Worm (Caenorhabditis elegans): ENCODE data around the gene T04C9.1.

DNA sequence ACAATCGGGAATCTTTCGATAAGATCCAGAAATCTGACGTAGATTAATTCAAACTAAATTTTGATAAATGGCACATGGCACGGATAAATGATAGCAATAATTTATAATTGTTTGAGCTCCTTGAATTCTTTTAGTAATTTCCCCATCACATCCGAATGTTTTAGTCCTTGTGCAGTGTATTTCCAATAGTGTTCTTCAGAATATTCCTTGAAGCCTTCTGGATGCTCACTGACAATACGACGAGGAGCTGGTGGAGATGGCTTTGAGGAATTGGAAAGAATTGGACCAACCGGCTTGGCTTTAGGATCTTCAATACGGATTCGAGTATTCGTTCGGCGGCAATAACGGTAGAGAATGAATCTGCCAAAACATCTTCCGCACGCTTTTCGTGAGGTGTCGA lies 13.4 kb downstream of the T04C9.1 start:
- no peak for TF ChIP-seq ztf-11 (tag; optimal IDR thresholded peaks at IDR 0.05)
- TF ChIP-seq lin-39 (tag; optimal IDR thresholded peaks at IDR 0.05): no peak
- TF ChIP-seq unc-39 (tag; optimal IDR thresholded peaks at IDR 0.05): no peak
- no peak for TF ChIP-seq mep-1 (tag; optimal IDR thresholded peaks at IDR 0.05)
- TF ChIP-seq nhr-11 (tag; optimal IDR thresholded peaks at IDR 0.05): no peak
- TF ChIP-seq lir-3 (tag; optimal IDR thresholded peaks at IDR 0.05): no peak
- TF ChIP-seq daf-12 (tag; optimal IDR thresholded peaks at IDR 0.05): no peak
- TF ChIP-seq aly-2 (tag; optimal IDR thresholded peaks at IDR 0.05): no peak
- TF ChIP-seq unc-62 (GFP tag; optimal IDR thresholded peaks at IDR 0.05 in 1 of 2): no peak
- no peak for TF ChIP-seq unc-62 (tag; optimal IDR thresholded peaks at IDR 0.05)
- TF ChIP-seq hlh-30 (tag; optimal IDR thresholded peaks at IDR 0.05; ENCODE audit: insufficient read depth): no peak
- no peak for TF ChIP-seq ama-1 (optimal IDR thresholded peaks at IDR 0.05)
- no peak for TF ChIP-seq Y5F2A.4 (GFP tag; optimal IDR thresholded peaks at IDR 0.05)
- no peak for TF ChIP-seq nhr-77 (tag; optimal IDR thresholded peaks at IDR 0.05)

Data from whole organism, L4 larva.